Fruit fly (Drosophila melanogaster) whole organism, embryonic: Measurements from ENCODE around the gene Ubi-p5E.
A peak's percentile ranks its signal among the peaks of the same experiment; 100 is the strongest.

Experiments
- ATbp ChIP-seq: fragments of 200-800 bp; sonication (Bioruptor generic); optimal IDR thresholded peaks from 2 replicates; lab custom pipeline; 2017; ENCODE audit warnings: missing biosample characterization, mild to moderate bottlenecking, missing genetic modification characterization, missing genetic modification reagents
- CG10267 ChIP-seq: fragments of 200-800 bp; sonication (Bioruptor generic); optimal IDR thresholded peaks from 2 replicates; lab custom pipeline; 2018; ENCODE audit warnings: missing biosample characterization, mild to moderate bottlenecking, missing genetic modification characterization, moderate library complexity
- CG10543 ChIP-seq: fragments of 200-800 bp; sonication (Bioruptor generic); optimal IDR thresholded peaks from 3 replicates; lab custom pipeline; 2017; ENCODE audit warnings: missing biosample characterization, mild to moderate bottlenecking, missing genetic modification characterization, moderate library complexity
- CG10654 ChIP-seq: fragments of 200-800 bp; sonication (Bioruptor generic); optimal IDR thresholded peaks from 2 replicates; lab custom pipeline; 2016; ENCODE audit warnings: missing biosample characterization, missing genetic modification characterization
- CG11456 ChIP-seq: fragments of 200-800 bp; sonication (Bioruptor generic); IDR thresholded peaks from 3 replicates; pipeline ENCODE4 v1.3.6; 2022; ENCODE audit warnings: missing biosample characterization, missing genetic modification characterization
- CG11723 ChIP-seq: fragments of 200-800 bp; sonication (Bioruptor generic); optimal IDR thresholded peaks from 2 replicates; lab custom pipeline; 2017; ENCODE audit warnings: missing biosample characterization, mild to moderate bottlenecking, missing genetic modification characterization
- CG12659 ChIP-seq: fragments of 200-800 bp; sonication (Bioruptor generic); optimal IDR thresholded peaks from 3 replicates; lab custom pipeline; 2017; ENCODE audit warnings: mild to moderate bottlenecking, missing biosample characterization, missing genetic modification reagents, missing genetic modification characterization
- CG12942 ChIP-seq: fragments of 200-800 bp; sonication (Bioruptor generic); optimal IDR thresholded peaks from 3 replicates; lab custom pipeline; 2016; ENCODE audit warnings: missing biosample characterization, missing genetic modification characterization
- CG14710 ChIP-seq: fragments of 200-800 bp; sonication (Bioruptor generic); optimal IDR thresholded peaks from 3 replicates; lab custom pipeline; 2019; ENCODE audit warnings: missing biosample characterization, mild to moderate bottlenecking, missing genetic modification characterization, moderate library complexity
- CG14860 ChIP-seq: fragments of 200-800 bp; sonication (Bioruptor generic); IDR thresholded peaks from 3 replicates; pipeline ENCODE4 v1.3.6; 2022; ENCODE audit warnings: missing biosample characterization, missing genetic modification characterization; ENCODE audit not compliant: partially characterized antibody
- CG16813 ChIP-seq: fragments of 200-800 bp; sonication (Bioruptor generic); IDR thresholded peaks from 3 replicates; pipeline ENCODE4 v1.3.6; 2022; ENCODE audit warnings: missing biosample characterization, missing genetic modification characterization; ENCODE audit not compliant: partially characterized antibody
- CG17612 ChIP-seq: fragments of 200-800 bp; sonication (Bioruptor generic); IDR thresholded peaks from 2 replicates; pipeline ENCODE4 v1.3.6; 2022; ENCODE audit warnings: missing biosample characterization, missing genetic modification characterization
- CG2199 ChIP-seq: fragments of 200-800 bp; sonication (Bioruptor generic); IDR thresholded peaks from 3 replicates; pipeline ENCODE4 v1.3.6; 2022; ENCODE audit warnings: missing biosample characterization, missing genetic modification characterization
- CG2875 ChIP-seq: fragments of 200-800 bp; sonication (Bioruptor generic); optimal IDR thresholded peaks from 2 replicates; lab custom pipeline; 2017; ENCODE audit warnings: missing biosample characterization, mild to moderate bottlenecking, missing genetic modification characterization, missing genetic modification reagents
- CG31365 ChIP-seq: fragments of 200-800 bp; sonication (Bioruptor generic); optimal IDR thresholded peaks from 2 replicates; lab custom pipeline; 2018; ENCODE audit warnings: missing biosample characterization, mild to moderate bottlenecking, missing genetic modification characterization
- CG3726 ChIP-seq: fragments of 200-800 bp; sonication (Bioruptor generic); IDR thresholded peaks from 3 replicates; pipeline ENCODE4, ENCODE4 v1.3.6; 2022; ENCODE audit warnings: missing biosample characterization, missing genetic modification characterization
- CG43689 ChIP-seq: fragments of 200-800 bp; sonication (Bioruptor generic); IDR thresholded peaks from 2 replicates; pipeline ENCODE4 v1.3.6; 2022; ENCODE audit warnings: missing biosample characterization, missing genetic modification characterization
- CG7745 ChIP-seq: fragments of 200-800 bp; sonication (Bioruptor generic); optimal IDR thresholded peaks from 2 replicates; lab custom pipeline; 2018; ENCODE audit warnings: missing biosample characterization, mild to moderate bottlenecking, missing genetic modification characterization, moderate library complexity
- CG7839 ChIP-seq: fragments of 200-800 bp; sonication (Bioruptor generic); optimal IDR thresholded peaks from 3 replicates; lab custom pipeline; 2018; ENCODE audit warnings: missing biosample characterization, mild to moderate bottlenecking, missing genetic modification characterization, moderate library complexity
- CG8359 ChIP-seq: fragments of 200-800 bp; sonication (Bioruptor generic); optimal IDR thresholded peaks from 2 replicates; lab custom pipeline; 2017; ENCODE audit warnings: missing biosample characterization, mild to moderate bottlenecking, missing genetic modification characterization, borderline replicate concordance
- Camta ChIP-seq: fragments of 200-800 bp; sonication (Bioruptor generic); optimal IDR thresholded peaks from 2 replicates; lab custom pipeline; 2016; ENCODE audit warnings: missing biosample characterization, missing genetic modification characterization
- Ets97D ChIP-seq: fragments of 200-800 bp; sonication (Bioruptor generic); optimal IDR thresholded peaks from 3 replicates; lab custom pipeline; 2016; ENCODE audit warnings: missing biosample characterization, missing genetic modification characterization
- Fer3 ChIP-seq: fragments of 200-800 bp; sonication (Bioruptor generic); optimal IDR thresholded peaks from 2 replicates; lab custom pipeline; 2018; ENCODE audit warnings: missing biosample characterization, mild to moderate bottlenecking, missing genetic modification characterization, moderate library complexity
- HHEX ChIP-seq: fragments of 200-800 bp; sonication (Bioruptor generic); optimal IDR thresholded peaks from 3 replicates; lab custom pipeline; 2017; ENCODE audit warnings: missing biosample characterization, mild to moderate bottlenecking, missing genetic modification characterization, missing genetic modification reagents
- Hand ChIP-seq: fragments of 200-800 bp; sonication (Bioruptor generic); optimal IDR thresholded peaks from 2 replicates; lab custom pipeline; 2017; ENCODE audit warnings: mild to moderate bottlenecking, missing biosample characterization, missing genetic modification reagents, missing genetic modification characterization
- Kr ChIP-seq: fragments of 200-800 bp; sonication (Bioruptor generic); optimal IDR thresholded peaks from 2 replicates; lab custom pipeline; 2017; ENCODE audit warnings: missing biosample characterization, mild to moderate bottlenecking, missing genetic modification characterization
- Max ChIP-seq: fragments of 200-800 bp; sonication (Bioruptor generic); optimal IDR thresholded peaks from 2 replicates; lab custom pipeline; 2016; ENCODE audit warnings: missing biosample characterization, mild to moderate bottlenecking, missing genetic modification characterization
- Opbp ChIP-seq: fragments of 200-800 bp; sonication (Bioruptor generic); IDR thresholded peaks from 3 replicates; pipeline ENCODE4 v1.3.6; 2022; ENCODE audit warnings: missing biosample characterization, missing genetic modification characterization; ENCODE audit not compliant: partially characterized antibody
- Vsx1 ChIP-seq: fragments of 200-800 bp; sonication (Bioruptor generic); optimal IDR thresholded peaks from 2 replicates; lab custom pipeline; 2017; ENCODE audit warnings: missing biosample characterization, mild to moderate bottlenecking, missing genetic modification characterization, missing genetic modification reagents
- YL-1 ChIP-seq: fragments of 200-800 bp; sonication (Bioruptor generic); optimal IDR thresholded peaks from 3 replicates; lab custom pipeline; 2017; ENCODE audit warnings: missing biosample characterization, mild to moderate bottlenecking, missing genetic modification characterization
- aop ChIP-seq: fragments of 200-800 bp; sonication (Bioruptor generic); IDR thresholded peaks from 2 replicates; pipeline ENCODE4 v1.3.6; 2022; ENCODE audit warnings: missing biosample characterization, missing genetic modification characterization
- btn ChIP-seq: fragments of 200-800 bp; sonication (Bioruptor generic); optimal IDR thresholded peaks from 2 replicates; lab custom pipeline; 2016; ENCODE audit warnings: missing biosample characterization, missing genetic modification characterization
- chinmo ChIP-seq: fragments of 200-800 bp; sonication (Bioruptor generic); IDR thresholded peaks from 4 replicates; pipeline ENCODE4 v1.3.6; 2022; ENCODE audit warnings: missing biosample characterization, missing genetic modification characterization; ENCODE audit not compliant: partially characterized antibody
- gcm2 ChIP-seq: fragments of 200-800 bp; sonication (Bioruptor generic); optimal IDR thresholded peaks from 2 replicates; lab custom pipeline; 2016; ENCODE audit warnings: missing biosample characterization, missing genetic modification characterization
- gem ChIP-seq: fragments of 200-800 bp; sonication (Bioruptor generic); optimal IDR thresholded peaks from 2 replicates; lab custom pipeline; 2019; ENCODE audit warnings: missing biosample characterization, mild to moderate bottlenecking, missing genetic modification characterization, moderate library complexity
- hb ChIP-seq: fragments of 200-800 bp; sonication (Bioruptor generic); IDR thresholded peaks from 3 replicates; pipeline ENCODE4 v1.3.6; 2022; ENCODE audit warnings: missing biosample characterization, missing genetic modification characterization; ENCODE audit not compliant: partially characterized antibody
- hth ChIP-seq: fragments of >200 bp; optimal IDR thresholded peaks from 2 replicates; lab custom pipeline; 2017; ENCODE audit warnings: inconsistent platforms
- insv ChIP-seq, 2 experiments: fragments of 200-800 bp; sonication (Bioruptor generic); optimal IDR thresholded peaks; 3 replicates each; lab custom pipeline; 2016 to 2018; ENCODE audit warnings: missing biosample characterization in 2 of 2, missing genetic modification characterization in 2 of 2
- nerfin-1 ChIP-seq: fragments of 200-800 bp; sonication (Bioruptor generic); optimal IDR thresholded peaks from 3 replicates; lab custom pipeline; 2019; ENCODE audit warnings: missing biosample characterization, mild to moderate bottlenecking, missing genetic modification characterization, moderate library complexity
- nom ChIP-seq: fragments of 200-800 bp; sonication (Bioruptor generic); optimal IDR thresholded peaks from 2 replicates; lab custom pipeline; 2017; ENCODE audit warnings: missing biosample characterization, missing genetic modification characterization, mild to moderate bottlenecking, moderate library complexity, missing genetic modification reagents
- org-1 ChIP-seq: fragments of 200-800 bp; sonication (Bioruptor generic); optimal IDR thresholded peaks from 2 replicates; lab custom pipeline; 2017; ENCODE audit warnings: missing biosample characterization, missing genetic modification characterization
- pum ChIP-seq: fragments of 200-800 bp; sonication (Bioruptor generic); optimal IDR thresholded peaks from 2 replicates; lab custom pipeline; 2016; ENCODE audit warnings: missing biosample characterization, missing genetic modification characterization
- sc ChIP-seq, 3 experiments: fragments of >200 bp in 2 of 3; fragments of 200-800 bp in 1 of 3; sonication (Bioruptor generic) in 1 of 3; optimal IDR thresholded peaks; 2 replicates in 2 of 3; 3 replicates in 1 of 3; lab custom pipeline; 2017; ENCODE audit warnings: mild to moderate bottlenecking in 1 of 3, missing biosample characterization in 1 of 3, missing genetic modification characterization in 1 of 3, missing genetic modification reagents in 1 of 3
- sens-2 ChIP-seq: fragments of 200-800 bp; sonication (Bioruptor generic); IDR thresholded peaks from 2 replicates; pipeline ENCODE4 v1.3.6; 2022; ENCODE audit warnings: missing biosample characterization, missing genetic modification characterization
- slou ChIP-seq: fragments of 200-800 bp; sonication (Bioruptor generic); optimal IDR thresholded peaks from 3 replicates; lab custom pipeline; 2016; ENCODE audit warnings: missing biosample characterization, missing genetic modification characterization
- sna ChIP-seq: fragments of 200-800 bp; sonication (Bioruptor generic); IDR thresholded peaks from 2 replicates; pipeline ENCODE4 v1.3.6; 2022; ENCODE audit warnings: missing biosample characterization, missing genetic modification characterization; ENCODE audit not compliant: partially characterized antibody
- sob ChIP-seq: fragments of 200-800 bp; sonication (Bioruptor generic); IDR thresholded peaks from 2 replicates; pipeline ENCODE4 v1.3.6; 2022; ENCODE audit warnings: missing biosample characterization, missing genetic modification characterization
- tgo ChIP-seq: fragments of 200-800 bp; sonication (Bioruptor generic); IDR thresholded peaks from 3 replicates; pipeline ENCODE4 v1.3.6; 2022; ENCODE audit warnings: missing biosample characterization, missing genetic modification characterization
- tna ChIP-seq: fragments of 200-800 bp; sonication (Bioruptor generic); IDR thresholded peaks from 2 replicates; pipeline ENCODE4 v1.3.6; 2022; ENCODE audit warnings: missing biosample characterization, missing genetic modification characterization; ENCODE audit not compliant: partially characterized antibody

Gene Ubi-p5E

DNA sequence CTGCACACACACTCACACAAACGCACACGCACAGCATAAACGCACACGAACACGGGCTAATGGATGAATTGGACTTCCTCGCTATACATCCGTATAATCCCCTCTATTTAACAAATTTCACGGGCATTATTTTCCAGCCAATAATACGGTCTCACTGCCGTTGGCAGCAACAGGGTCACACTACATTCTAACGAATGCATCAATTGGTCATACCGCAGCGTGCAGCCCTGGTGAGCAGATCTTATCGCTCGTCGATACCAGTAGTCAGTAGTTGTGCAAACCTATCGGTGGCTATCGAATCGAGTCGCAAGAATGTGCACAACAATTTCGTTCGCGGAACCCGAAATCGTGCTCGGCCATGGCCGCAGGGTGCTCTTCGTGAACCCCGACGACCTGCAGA, 8.4 kb upstream of the Ubi-p5E start, which contains the start of the genes Top3beta and wuho (continued):
- TF ChIP-seq Camta (GFP tag; lab: Kevin White, UChicago) (peak; percentile 21), CG14710 (tag; lab: Kevin White, UChicago) (peak; percentile 74), hth (lab: Kevin White, UChicago) (no peak), nerfin-1 (tag; lab: Kevin White, UChicago) (peak; percentile 60), CG31365 (tag; lab: Kevin White, UChicago) (no peak), sens-2 (GFP tag; lab: Robert Waterston, UW) (no peak), CG11456 (peak; percentile 66; the same call in 1 of the 3 replicates), btn (GFP tag; lab: Kevin White, UChicago) (no peak), CG14860 (GFP tag; lab: Robert Waterston, UW) (peak; percentile 69), CG10543 (GFP tag; lab: Kevin White, UChicago) (peak; percentile 49), sob (peak; percentile 65; the same call in 1 of the 2 replicates), CG7745 (tag; lab: Kevin White, UChicago) (no peak), CG11723 (GFP tag; lab: Kevin White, UChicago) (no peak), Fer3 (peak; percentile 15), hb (GFP tag; lab: Robert Waterston, UW) (peak; percentile 62; the same call in 1 of the 3 replicates), Kr (GFP tag; lab: Kevin White, UChicago) (no peak), CG43689 (GFP tag; lab: Robert Waterston, UW) (no peak), CG10267 (tag; lab: Kevin White, UChicago) (peak; percentile 57), CG12659 (peak; percentile 95), Opbp (GFP tag; lab: Robert Waterston, UW) (peak; percentile 71), org-1 (GFP tag; lab: Kevin White, UChicago) (peak; percentile 9), CG16813 (GFP tag; lab: Robert Waterston, UW) (peak; percentile 62; the same call in 2 of the 3 replicates), HHEX (GFP tag; lab: Kevin White, UChicago) (no peak), CG2199 (GFP tag; lab: Robert Waterston, UW) (no peak), CG12942 (no peak), slou (GFP tag; lab: Kevin White, UChicago) (no peak), insv (GFP tag; optimal IDR thresholded peaks at IDR 0.05; lab: Kevin White, UChicago) (peak in 1 of 2 experiments; percentile 80), Vsx1 (GFP tag; lab: Kevin White, UChicago) (no peak), gcm2 (GFP tag; lab: Kevin White, UChicago) (peak; percentile 20), tna (GFP tag; lab: Robert Waterston, UW) (peak; percentile 80), nom (GFP tag; lab: Kevin White, UChicago) (peak; percentile 19), Max (GFP tag; lab: Kevin White, UChicago) (peak; percentile 17), CG2875 (no peak), sna (GFP tag; lab: Robert Waterston, UW) (peak; percentile 70), Hand (GFP tag; lab: Kevin White, UChicago) (no peak), pum (GFP tag; lab: Kevin White, UChicago) (peak; percentile 31), tgo (GFP tag; lab: Robert Waterston, UW) (no peak), CG17612 (GFP tag; lab: Robert Waterston, UW) (no peak), aop (no peak), CG10654 (GFP tag; lab: Kevin White, UChicago) (peak; percentile 16), CG7839 (tag; lab: Kevin White, UChicago) (no peak), sc (optimal IDR thresholded peaks at IDR 0.05; lab: Kevin White, UChicago) (no peak), sc (GFP tag; optimal IDR thresholded peaks at IDR 0.05; lab: Kevin White, UChicago) (no peak), chinmo (GFP tag; lab: Robert Waterston, UW) (peak; percentile 85; the same call in 2 of the 4 replicates), gem (tag; lab: Kevin White, UChicago) (no peak), ATbp (GFP tag; lab: Kevin White, UChicago) (no peak), CG3726 (GFP tag; lab: Robert Waterston, UW) (no peak), Ets97D (peak; percentile 93), CG8359 (no peak), YL-1 (GFP tag; lab: Kevin White, UChicago) (peak; percentile 93)
